Fruit fly (Drosophila melanogaster) whole organism, embryonic: ENCODE measurements around the gene CG13024.

ENCODE experiments used
- Antp ChIP-seq: fragments of 200-800 bp; sonication (Bioruptor generic); optimal IDR thresholded peaks from 3 replicates; lab custom pipeline; 2016; ENCODE audit warnings: missing biosample characterization, missing genetic modification characterization
- CG10959 ChIP-seq: fragments of 200-800 bp; sonication (Bioruptor generic); IDR thresholded peaks from 2 replicates; pipeline ENCODE4 v1.3.6; 2022; ENCODE audit warnings: missing biosample characterization, missing genetic modification characterization
- CG10979 ChIP-seq: fragments of 200-800 bp; sonication (Bioruptor generic); optimal IDR thresholded peaks from 2 replicates; lab custom pipeline; 2018; ENCODE audit warnings: missing biosample characterization, mild to moderate bottlenecking, missing genetic modification characterization, moderate library complexity
- CG11398 ChIP-seq: fragments of 200-800 bp; sonication (Bioruptor generic); optimal IDR thresholded peaks from 2 replicates; lab custom pipeline; 2016; ENCODE audit warnings: missing biosample characterization, missing genetic modification characterization
- CG12236 ChIP-seq: fragments of 200-800 bp; sonication (Bioruptor generic); optimal IDR thresholded peaks from 2 replicates; lab custom pipeline; 2016; ENCODE audit warnings: missing biosample characterization, missing genetic modification characterization
- CG12391 ChIP-seq: fragments of 200-800 bp; sonication (Bioruptor generic); optimal IDR thresholded peaks from 3 replicates; lab custom pipeline; 2018; ENCODE audit warnings: missing biosample characterization, mild to moderate bottlenecking, missing genetic modification characterization, moderate library complexity
- CG15073 ChIP-seq: fragments of 200-800 bp; sonication (Bioruptor generic); optimal IDR thresholded peaks from 2 replicates; lab custom pipeline; 2016; ENCODE audit warnings: missing biosample characterization, missing genetic modification characterization
- CG1529 ChIP-seq: fragments of 200-800 bp; sonication (Bioruptor generic); optimal IDR thresholded peaks from 3 replicates; lab custom pipeline; 2018; ENCODE audit warnings: missing biosample characterization, missing genetic modification characterization
- CG15479 ChIP-seq: fragments of 200-800 bp; sonication (Bioruptor generic); optimal IDR thresholded peaks from 3 replicates; lab custom pipeline; 2019; ENCODE audit warnings: missing biosample characterization, mild to moderate bottlenecking, missing genetic modification characterization, moderate library complexity
- CG17328 ChIP-seq: fragments of 200-800 bp; sonication (Bioruptor generic); IDR thresholded peaks from 2 replicates; pipeline ENCODE4 v1.3.6; 2022; ENCODE audit warnings: missing biosample characterization, missing genetic modification characterization
- CG4424 ChIP-seq: fragments of 200-800 bp; sonication (Bioruptor generic); optimal IDR thresholded peaks from 3 replicates; lab custom pipeline; 2016; ENCODE audit warnings: missing biosample characterization, missing genetic modification characterization
- CG4707 ChIP-seq: fragments of 200-800 bp; sonication (Bioruptor generic); optimal IDR thresholded peaks from 2 replicates; lab custom pipeline; 2018; ENCODE audit warnings: missing biosample characterization, mild to moderate bottlenecking, missing genetic modification characterization, moderate library complexity
- CG6272 ChIP-seq: fragments of 200-800 bp; sonication (Bioruptor generic); IDR thresholded peaks from 2 replicates; pipeline ENCODE4 v1.3.6; 2022; ENCODE audit warnings: missing biosample characterization, missing genetic modification characterization
- CG7928 ChIP-seq: fragments of 200-800 bp; sonication (Bioruptor generic); optimal IDR thresholded peaks from 2 replicates; lab custom pipeline; 2017; ENCODE audit warnings: missing biosample characterization, mild to moderate bottlenecking, missing genetic modification characterization
- CG8281 ChIP-seq: fragments of 200-800 bp; sonication (Bioruptor generic); optimal IDR thresholded peaks from 2 replicates; lab custom pipeline; 2018; ENCODE audit warnings: missing biosample characterization, mild to moderate bottlenecking, missing genetic modification characterization, moderate library complexity
- CG8944 ChIP-seq: fragments of 200-800 bp; sonication (Bioruptor generic); optimal IDR thresholded peaks from 3 replicates; lab custom pipeline; 2016; ENCODE audit warnings: missing biosample characterization, missing genetic modification characterization
- Camta ChIP-seq: fragments of 200-800 bp; sonication (Bioruptor generic); optimal IDR thresholded peaks from 2 replicates; lab custom pipeline; 2016; ENCODE audit warnings: missing biosample characterization, missing genetic modification characterization
- Chrac-16 ChIP-seq: fragments of 200-800 bp; sonication (Bioruptor generic); optimal IDR thresholded peaks from 3 replicates; lab custom pipeline; 2016; ENCODE audit warnings: missing biosample characterization, missing genetic modification characterization
- Dad ChIP-seq: fragments of 200-800 bp; sonication (Bioruptor generic); optimal IDR thresholded peaks from 3 replicates; lab custom pipeline; 2016; ENCODE audit warnings: missing biosample characterization, missing genetic modification characterization
- Dll ChIP-seq: fragments of 200-800 bp; sonication (Bioruptor generic); IDR thresholded peaks from 4 replicates; pipeline ENCODE4 v1.3.6; 2022; ENCODE audit warnings: missing biosample characterization, missing genetic modification characterization; ENCODE audit not compliant: partially characterized antibody
- Drgx ChIP-seq: fragments of 200-800 bp; sonication (Bioruptor generic); IDR thresholded peaks from 2 replicates; pipeline ENCODE4 v1.3.6; 2022; ENCODE audit warnings: missing biosample characterization, missing genetic modification characterization
- Gug ChIP-seq: fragments of 200-800 bp; sonication (Bioruptor generic); IDR thresholded peaks from 4 replicates; pipeline ENCODE4 v1.3.6; 2022; ENCODE audit warnings: missing biosample characterization, missing genetic modification characterization
- H2.0 ChIP-seq: fragments of 200-800 bp; sonication (Bioruptor generic); IDR thresholded peaks from 2 replicates; pipeline ENCODE4 v1.3.6; 2022; ENCODE audit warnings: missing biosample characterization, missing genetic modification characterization
- HLH54F ChIP-seq: fragments of 200-800 bp; sonication (Bioruptor generic); optimal IDR thresholded peaks from 3 replicates; lab custom pipeline; 2016; ENCODE audit warnings: missing biosample characterization, missing genetic modification characterization
- Hey ChIP-seq: fragments of 200-800 bp; sonication (Bioruptor generic); optimal IDR thresholded peaks from 3 replicates; lab custom pipeline; 2018; ENCODE audit warnings: missing biosample characterization, mild to moderate bottlenecking, missing genetic modification characterization
- HmgD ChIP-seq: fragments of 200-800 bp; sonication (Bioruptor generic); optimal IDR thresholded peaks from 3 replicates; lab custom pipeline; 2016; ENCODE audit warnings: missing biosample characterization, missing genetic modification characterization
- Lhr ChIP-seq: fragments of 200-800 bp; sonication (Bioruptor generic); optimal IDR thresholded peaks from 3 replicates; lab custom pipeline; 2017; ENCODE audit warnings: mild to moderate bottlenecking, missing biosample characterization, missing genetic modification reagents, missing genetic modification characterization
- Mrtf ChIP-seq: fragments of 200-800 bp; sonication (Bioruptor generic); IDR thresholded peaks from 3 replicates; pipeline ENCODE4 v1.3.6; 2022; ENCODE audit warnings: missing biosample characterization, missing genetic modification characterization
- NC2α ChIP-seq: fragments of 200-800 bp; sonication (Bioruptor generic); optimal IDR thresholded peaks from 2 replicates; lab custom pipeline; 2016; ENCODE audit warnings: missing biosample characterization, missing genetic modification characterization
- NFAT ChIP-seq: fragments of 200-800 bp; sonication (Bioruptor generic); IDR thresholded peaks from 2 replicates; pipeline ENCODE4 v1.3.6; 2022; ENCODE audit warnings: missing biosample characterization, missing genetic modification characterization
- PHDP ChIP-seq: fragments of 200-800 bp; sonication (Bioruptor generic); optimal IDR thresholded peaks from 3 replicates; lab custom pipeline; 2018; ENCODE audit warnings: missing biosample characterization, mild to moderate bottlenecking, missing genetic modification characterization, moderate library complexity
- Spps ChIP-seq: fragments of 200-800 bp; sonication (Bioruptor generic); optimal IDR thresholded peaks from 2 replicates; lab custom pipeline; 2018; ENCODE audit warnings: missing biosample characterization, mild to moderate bottlenecking, missing genetic modification characterization
- abd-A ChIP-seq: fragments of 200-800 bp; sonication (Bioruptor generic); optimal IDR thresholded peaks from 3 replicates; lab custom pipeline; 2019; ENCODE audit warnings: missing biosample characterization, mild to moderate bottlenecking, missing genetic modification characterization, moderate library complexity
- ac ChIP-seq: fragments of 200-800 bp; sonication (Bioruptor generic); optimal IDR thresholded peaks from 3 replicates; lab custom pipeline; 2017; ENCODE audit warnings: missing biosample characterization, mild to moderate bottlenecking, missing genetic modification characterization
- aop ChIP-seq: fragments of 200-800 bp; sonication (Bioruptor generic); IDR thresholded peaks from 2 replicates; pipeline ENCODE4 v1.3.6; 2022; ENCODE audit warnings: missing biosample characterization, missing genetic modification characterization
- ap ChIP-seq: fragments of 200-800 bp; sonication (Bioruptor generic); IDR thresholded peaks from 2 replicates; pipeline ENCODE4 v1.3.6; 2022; ENCODE audit warnings: missing biosample characterization, missing genetic modification characterization
- bowl ChIP-seq: fragments of 200-800 bp; sonication (Bioruptor generic); IDR thresholded peaks from 2 replicates; pipeline ENCODE4 v1.3.6; 2022; ENCODE audit warnings: missing biosample characterization, missing genetic modification characterization
- btn ChIP-seq: fragments of 200-800 bp; sonication (Bioruptor generic); optimal IDR thresholded peaks from 2 replicates; lab custom pipeline; 2016; ENCODE audit warnings: missing biosample characterization, missing genetic modification characterization
- gfzf ChIP-seq: fragments of 200-800 bp; sonication (Bioruptor generic); optimal IDR thresholded peaks from 2 replicates; lab custom pipeline; 2016; ENCODE audit warnings: missing biosample characterization, mild to moderate bottlenecking, missing genetic modification characterization, moderate library complexity
- gsb ChIP-seq: fragments of 200-800 bp; sonication (Bioruptor generic); IDR thresholded peaks from 2 replicates; pipeline ENCODE4 v1.3.6; 2022; ENCODE audit warnings: missing biosample characterization, missing genetic modification characterization
- kni ChIP-seq: fragments of 200-800 bp; sonication (Bioruptor generic); optimal IDR thresholded peaks from 3 replicates; lab custom pipeline; 2017; ENCODE audit warnings: mild to moderate bottlenecking, missing biosample characterization, missing genetic modification reagents, missing genetic modification characterization
- knrl ChIP-seq: fragments of 200-800 bp; sonication (Bioruptor generic); IDR thresholded peaks from 3 replicates; pipeline ENCODE4 v1.3.6; 2022; ENCODE audit warnings: missing biosample characterization, missing genetic modification characterization; ENCODE audit not compliant: partially characterized antibody
- nerfin-1 ChIP-seq: fragments of 200-800 bp; sonication (Bioruptor generic); optimal IDR thresholded peaks from 3 replicates; lab custom pipeline; 2019; ENCODE audit warnings: missing biosample characterization, mild to moderate bottlenecking, missing genetic modification characterization, moderate library complexity
- org-1 ChIP-seq: fragments of 200-800 bp; sonication (Bioruptor generic); optimal IDR thresholded peaks from 2 replicates; lab custom pipeline; 2017; ENCODE audit warnings: missing biosample characterization, missing genetic modification characterization
- pfk ChIP-seq: fragments of 200-800 bp; sonication (Bioruptor generic); optimal IDR thresholded peaks from 2 replicates; lab custom pipeline; 2018; ENCODE audit warnings: missing biosample characterization, mild to moderate bottlenecking, missing genetic modification characterization, moderate library complexity
- shn ChIP-seq: fragments of 200-800 bp; sonication (Bioruptor generic); optimal IDR thresholded peaks from 3 replicates; lab custom pipeline; 2016; ENCODE audit warnings: missing biosample characterization, missing genetic modification characterization
- slou ChIP-seq: fragments of 200-800 bp; sonication (Bioruptor generic); optimal IDR thresholded peaks from 3 replicates; lab custom pipeline; 2016; ENCODE audit warnings: missing biosample characterization, missing genetic modification characterization
- yki ChIP-seq: fragments of >200 bp; optimal IDR thresholded peaks from 3 replicates; lab custom pipeline; 2018
- zfh1 ChIP-seq: fragments of 200-800 bp; sonication (Bioruptor generic); IDR thresholded peaks from 3 replicates; pipeline ENCODE4 v1.3.6; 2022; ENCODE audit warnings: missing biosample characterization, missing genetic modification characterization

Gene CG13024

dm6 chr3L:16765647-16766628 lies 62.9 kb downstream of the CG13024 start, which contains the start of gene Nrt (continued):
- TF ChIP-seq Mrtf (GFP tag; lab: Robert Waterston, UW) = no peak
- no peak for TF ChIP-seq HmgD
- peak; percentile 34 for TF ChIP-seq Chrac-16 (GFP tag; lab: Kevin White, UChicago)
- TF ChIP-seq CG8281 (tag; lab: Kevin White, UChicago) = no peak
- no peak for TF ChIP-seq shn (GFP tag; lab: Kevin White, UChicago)
- 0 out of 2 replicates have a peak, but pooled peaks have one; percentile 10 for TF ChIP-seq bowl (GFP tag; lab: Robert Waterston, UW)
- no peak for TF ChIP-seq aop
- TF ChIP-seq CG1529 (GFP tag; lab: Kevin White, UChicago) = peak; percentile 33
- no peak for TF ChIP-seq gfzf (GFP tag; lab: Kevin White, UChicago)
- no peak for TF ChIP-seq CG11398 (GFP tag; lab: Kevin White, UChicago)
- no peak for TF ChIP-seq slou (GFP tag; lab: Kevin White, UChicago)
- TF ChIP-seq CG12236 (GFP tag; lab: Kevin White, UChicago) = no peak
- peak; percentile 48 for TF ChIP-seq pfk (GFP tag; lab: Kevin White, UChicago)
- peak; percentile 42 for TF ChIP-seq org-1 (GFP tag; lab: Kevin White, UChicago)
- TF ChIP-seq knrl (GFP tag; lab: Robert Waterston, UW) = no peak; the same call in 1 of the 3 replicates
- TF ChIP-seq Antp (GFP tag; lab: Kevin White, UChicago) = no peak
- peak; percentile 54 for TF ChIP-seq CG4424
- TF ChIP-seq H2.0 (GFP tag; lab: Robert Waterston, UW) = no peak
- TF ChIP-seq Camta = no peak
- no peak for TF ChIP-seq Lhr
- peak; percentile 84 for TF ChIP-seq PHDP (tag; lab: Kevin White, UChicago)
- TF ChIP-seq Drgx (GFP tag; lab: Robert Waterston, UW) = peak; percentile 69
- no peak for TF ChIP-seq HLH54F (GFP tag; lab: Kevin White, UChicago)
- peak; percentile 82 for TF ChIP-seq CG12391 (tag; lab: Kevin White, UChicago)
- no peak for TF ChIP-seq Gug (GFP tag; lab: Robert Waterston, UW)
- peak; percentile 68 for TF ChIP-seq CG15479 (GFP tag; lab: Kevin White, UChicago)
- TF ChIP-seq Dll = 0 out of 4 replicates have a peak, but pooled peaks have one; percentile 22
- no peak for TF ChIP-seq gsb
- no peak; the same call in 1 of the 2 replicates for TF ChIP-seq ap (GFP tag; lab: Robert Waterston, UW)
- TF ChIP-seq CG10979 (tag; lab: Kevin White, UChicago) = peak; percentile 69
- TF ChIP-seq ac (GFP tag; lab: Kevin White, UChicago) = no peak
- no peak for TF ChIP-seq NFAT (GFP tag; lab: Robert Waterston, UW)
- no peak for TF ChIP-seq Hey
- TF ChIP-seq Dad (GFP tag; lab: Kevin White, UChicago) = no peak
- peak; percentile 95 for TF ChIP-seq CG4707 (GFP tag; lab: Kevin White, UChicago)
- no peak for TF ChIP-seq btn (GFP tag; lab: Kevin White, UChicago)
- peak; percentile 18 for TF ChIP-seq abd-A (tag; lab: Kevin White, UChicago)
- peak; percentile 1 for TF ChIP-seq CG7928 (GFP tag; lab: Kevin White, UChicago)
- no peak for TF ChIP-seq CG6272 (GFP tag; lab: Robert Waterston, UW)
- no peak for TF ChIP-seq NC2α
- peak; percentile 57 for TF ChIP-seq nerfin-1 (tag; lab: Kevin White, UChicago)
- no peak for TF ChIP-seq CG10959 (GFP tag; lab: Robert Waterston, UW)
- TF ChIP-seq zfh1 (GFP tag; lab: Robert Waterston, UW) = peak; percentile 39; the same call in 1 of the 3 replicates
- TF ChIP-seq CG17328 (GFP tag; lab: Robert Waterston, UW) = peak; percentile 71
- no peak for TF ChIP-seq yki (lab: Kevin White, UChicago)
- peak; percentile 9 for TF ChIP-seq kni (GFP tag; lab: Kevin White, UChicago)
- TF ChIP-seq CG8944 (GFP tag; lab: Kevin White, UChicago) = no peak
- peak; percentile 59 for TF ChIP-seq Spps (tag; lab: Kevin White, UChicago)
- no peak for TF ChIP-seq CG15073 (GFP tag; lab: Kevin White, UChicago)
